Fruit fly (Drosophila melanogaster) whole organism, adult: ENCODE data around the gene CG6729.

Experiments
- CG14711 ChIP-seq: fragments of 200-800 bp; sonication (Bioruptor generic); optimal IDR thresholded peaks from 2 replicates; lab custom pipeline; 2018; ENCODE audit warnings: missing biosample characterization, mild to moderate bottlenecking, missing genetic modification characterization, moderate library complexity
- CG1620 ChIP-seq: fragments of 200-800 bp; sonication (Bioruptor generic); optimal IDR thresholded peaks from 2 replicates; lab custom pipeline; 2016; ENCODE audit warnings: missing biosample characterization, missing genetic modification characterization
- CG5204 ChIP-seq: fragments of 200-800 bp; sonication (Bioruptor generic); optimal IDR thresholded peaks from 2 replicates; lab custom pipeline; 2016; ENCODE audit warnings: missing biosample characterization, missing genetic modification characterization
- CG7045 ChIP-seq: fragments of 200-800 bp; sonication (Bioruptor generic); optimal IDR thresholded peaks from 2 replicates; lab custom pipeline; 2017; ENCODE audit warnings: missing biosample characterization, mild to moderate bottlenecking, missing genetic modification characterization
- CG7101 ChIP-seq: fragments of 200-800 bp; sonication (Bioruptor generic); optimal IDR thresholded peaks from 2 replicates; lab custom pipeline; 2018; ENCODE audit warnings: missing biosample characterization, mild to moderate bottlenecking, missing genetic modification characterization, moderate library complexity
- Clk ChIP-seq: fragments of 200-800 bp; sonication (Bioruptor generic); optimal IDR thresholded peaks from 2 replicates; lab custom pipeline; 2017; ENCODE audit warnings: missing biosample characterization, missing genetic modification characterization
- Hr96 ChIP-seq: fragments of 200-800 bp; sonication (Bioruptor generic); optimal IDR thresholded peaks from 2 replicates; lab custom pipeline; 2016; ENCODE audit warnings: missing biosample characterization, missing genetic modification characterization
- bab1 ChIP-seq: fragments of 200-800 bp; sonication (Bioruptor generic); optimal IDR thresholded peaks from 3 replicates; lab custom pipeline; 2019; ENCODE audit warnings: missing biosample characterization, mild to moderate bottlenecking, missing genetic modification characterization, moderate library complexity
- cic ChIP-seq: fragments of 200-800 bp; sonication (Bioruptor generic); optimal IDR thresholded peaks from 2 replicates; lab custom pipeline; 2017; ENCODE audit warnings: missing biosample characterization, mild to moderate bottlenecking, missing genetic modification characterization, moderate library complexity
- kay ChIP-seq: fragments of 200-800 bp; sonication (Bioruptor generic); peaks from one replicate; lab custom pipeline; 2016; ENCODE audit warnings: missing biosample characterization, missing genetic modification characterization, borderline replicate concordance
- pad ChIP-seq: fragments of 200-800 bp; sonication (Bioruptor generic); optimal IDR thresholded peaks from 3 replicates; lab custom pipeline; 2017; ENCODE audit warnings: missing biosample characterization, missing genetic modification characterization, mild to moderate bottlenecking, moderate library complexity, missing genetic modification reagents

DNA sequence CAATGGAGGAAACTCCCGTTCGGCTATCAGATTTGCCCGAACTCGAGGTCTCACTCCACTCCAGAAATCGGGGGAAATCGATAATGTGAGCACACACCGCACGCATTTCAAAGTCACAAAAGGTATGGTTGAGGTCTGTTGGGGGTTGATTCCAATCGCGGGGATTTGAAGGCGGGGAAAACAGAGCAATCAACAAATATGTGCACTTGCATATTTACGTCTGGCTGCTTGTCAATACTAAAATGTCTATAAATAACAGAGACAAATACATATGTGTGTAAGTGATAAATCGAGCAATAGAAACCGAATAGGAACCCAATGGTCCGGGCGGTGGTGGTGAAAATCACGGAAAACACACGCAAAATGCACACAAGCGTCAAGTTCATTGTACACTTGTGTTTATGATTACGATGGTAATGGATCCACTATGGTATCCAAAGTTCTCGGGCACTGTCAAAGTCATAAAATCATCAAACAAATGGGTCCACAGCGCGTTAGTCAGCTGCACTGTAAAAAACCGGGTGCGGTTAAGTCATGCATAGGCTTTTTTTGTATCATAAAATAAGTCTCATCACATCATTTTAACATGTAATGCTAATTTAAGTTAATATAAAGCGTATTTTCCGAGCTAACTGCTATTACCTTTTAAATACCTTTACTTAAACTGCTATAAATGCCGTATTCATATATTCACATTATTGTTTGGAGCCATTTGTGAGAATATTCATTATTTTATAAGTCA lies 8.3 kb upstream of the CG6729 start:
- TF ChIP-seq CG7101 = peak; percentile 67
- TF ChIP-seq Clk (GFP tag; lab: Kevin White, UChicago) = no peak
- peak; percentile 41 for TF ChIP-seq pad
- peak; percentile 19 for TF ChIP-seq CG7045
- no peak for TF ChIP-seq CG14711
- TF ChIP-seq kay (GFP tag; lab: Kevin White, UChicago) = peak; percentile 55
- TF ChIP-seq CG1620 (GFP tag; lab: Kevin White, UChicago) = peak; percentile 9
- TF ChIP-seq bab1 (GFP tag; lab: Kevin White, UChicago) = no peak
- TF ChIP-seq Hr96 (GFP tag; lab: Kevin White, UChicago) = peak; percentile 48
- peak; percentile 13 for TF ChIP-seq cic
- TF ChIP-seq CG5204 (GFP tag; lab: Kevin White, UChicago) = peak; percentile 39
